Worm (Caenorhabditis elegans) whole organism, young adult: ENCODE data around the gene Y22D7AL.9.

Source experiments
- B0035.1 ChIP-seq: sonication (generic microtip); optimal IDR thresholded peaks from 2 replicates; lab custom pipeline; 2016; ENCODE audit warnings: missing genetic modification characterization, mild to moderate bottlenecking, missing compliant biosample characterization, missing genotype, missing genetic modification reagents
- C17E4.6 ChIP-seq: fragments of 200-800 bp; sonication (Bioruptor generic); IDR thresholded peaks from 2 replicates; pipeline ENCODE4 v1.3.6; 2022; ENCODE audit warnings: missing genetic modification reagents, missing genetic modification characterization, missing compliant biosample characterization
- F10E7.11 ChIP-seq: sonication (generic microtip); optimal IDR thresholded peaks from 2 replicates; lab custom pipeline; 2017; ENCODE audit warnings: mild to moderate bottlenecking, missing genetic modification characterization, moderate library complexity, missing compliant biosample characterization
- F22D6.2 ChIP-seq: sonication (generic microtip); optimal IDR thresholded peaks from 2 replicates; lab custom pipeline; 2016; ENCODE audit warnings: mild to moderate bottlenecking, missing genetic modification characterization, missing compliant biosample characterization
- F23B12.7 ChIP-seq: sonication (generic microtip); optimal IDR thresholded peaks from 2 replicates; lab custom pipeline; 2017; ENCODE audit warnings: missing genetic modification characterization, mild to moderate bottlenecking, missing compliant biosample characterization, antibody characterized with exemption, moderate library complexity; ENCODE audit not compliant: insufficient read depth
- F39B2.1 ChIP-seq: fragments of 200-800 bp; sonication (Bioruptor generic); IDR thresholded peaks from 2 replicates; pipeline ENCODE4 v1.3.6; 2022; ENCODE audit warnings: missing genetic modification reagents, missing genetic modification characterization, missing compliant biosample characterization
- F52B5.7 ChIP-seq: sonication (generic microtip); optimal IDR thresholded peaks from 2 replicates; lab custom pipeline; 2016; ENCODE audit warnings: mild to moderate bottlenecking, missing genetic modification characterization, missing compliant biosample characterization
- F55B11.4 ChIP-seq: sonication (generic microtip); optimal IDR thresholded peaks from 2 replicates; lab custom pipeline; 2016; ENCODE audit warnings: missing compliant biosample characterization, missing genetic modification characterization, borderline replicate concordance; ENCODE audit not compliant: insufficient read depth
- F57A8.1 ChIP-seq: fragments of 200-800 bp; sonication (Bioruptor generic); optimal IDR thresholded peaks from 2 replicates; lab custom pipeline; 2018; ENCODE audit warnings: mild to moderate bottlenecking, missing genetic modification characterization, moderate library complexity, missing compliant biosample characterization
- K11D2.4 ChIP-seq: fragments of 200-800 bp; sonication (Bioruptor generic); IDR thresholded peaks from 2 replicates; pipeline ENCODE4 v1.3.6; 2022; ENCODE audit warnings: missing genetic modification reagents, missing genetic modification characterization, missing compliant biosample characterization
- T07F8.4 ChIP-seq: sonication (generic microtip); optimal IDR thresholded peaks from 2 replicates; lab custom pipeline; 2016; ENCODE audit warnings: mild to moderate bottlenecking, missing genetic modification characterization, moderate library complexity, missing compliant biosample characterization
- T26A5.8 ChIP-seq: sonication (generic microtip); optimal IDR thresholded peaks from 2 replicates; lab custom pipeline; 2016; ENCODE audit warnings: missing genetic modification characterization, missing compliant biosample characterization
- Y53F4B.3 ChIP-seq: fragments of 200-800 bp; sonication (Bioruptor generic); IDR thresholded peaks from 2 replicates; pipeline ENCODE4 v1.3.6; 2022; ENCODE audit warnings: missing genetic modification reagents, missing genetic modification characterization, missing compliant biosample characterization
- Y53G8AR.9 ChIP-seq: fragments of 200-800 bp; sonication (Bioruptor generic); conservative IDR thresholded peaks from 2 replicates; pipeline ENCODE4 v1.3.6; 2022; ENCODE audit warnings: missing genetic modification reagents, missing genetic modification characterization, missing compliant biosample characterization
- Y56A3A.18 ChIP-seq: fragments of 200-800 bp; sonication (Bioruptor generic); IDR thresholded peaks from 2 replicates; pipeline ENCODE4 v1.3.6; 2022; ENCODE audit warnings: missing genetic modification reagents, missing genetic modification characterization, missing compliant biosample characterization
- Y95B8A.8 ChIP-seq: fragments of 200-800 bp; sonication (Bioruptor generic); IDR thresholded peaks from 2 replicates; pipeline ENCODE4 v1.3.6; 2022; ENCODE audit warnings: missing genetic modification reagents, missing genetic modification characterization, missing compliant biosample characterization
- attf-3 ChIP-seq: fragments of 200-800 bp; sonication (Bioruptor generic); conservative IDR thresholded peaks from 2 replicates; pipeline ENCODE4 v1.3.6; 2022; ENCODE audit warnings: missing genetic modification reagents, missing genetic modification characterization, missing compliant biosample characterization
- ccch-3 ChIP-seq: fragments of 200-800 bp; sonication (Bioruptor generic); optimal IDR thresholded peaks from 2 replicates; lab custom pipeline; 2018; ENCODE audit warnings: mild to moderate bottlenecking, missing genetic modification characterization, missing compliant biosample characterization
- ceh-100 ChIP-seq: fragments of 200-800 bp; sonication (Bioruptor generic); IDR thresholded peaks from 2 replicates; pipeline ENCODE4 v1.3.6; 2022; ENCODE audit warnings: missing genetic modification reagents, missing genetic modification characterization, missing compliant biosample characterization
- ceh-40 ChIP-seq: fragments of 200-800 bp; sonication (Bioruptor generic); IDR thresholded peaks from 2 replicates; pipeline ENCODE4 v1.3.6; 2022; ENCODE audit warnings: missing genetic modification characterization, missing compliant biosample characterization
- ceh-91 ChIP-seq: fragments of 200-800 bp; sonication (Bioruptor generic); IDR thresholded peaks from 2 replicates; pipeline ENCODE4 v1.3.6; 2022; ENCODE audit warnings: missing genetic modification reagents, missing genetic modification characterization, missing compliant biosample characterization
- dox-1 ChIP-seq: fragments of 200-800 bp; sonication (Bioruptor generic); IDR thresholded peaks from 2 replicates; pipeline ENCODE4 v1.3.6; 2022; ENCODE audit warnings: missing genetic modification reagents, missing genetic modification characterization, missing compliant biosample characterization
- dpl-1 ChIP-seq: fragments of 150-350 bp; optimal IDR thresholded peaks from 2 replicates; lab custom pipeline; 2014; ENCODE audit warnings: missing biosample characterization, missing genetic modification reagents, missing genetic modification characterization
- egl-18 ChIP-seq: fragments of 200-800 bp; sonication (Bioruptor generic); IDR thresholded peaks from 2 replicates; pipeline ENCODE4 v1.3.6; 2022; ENCODE audit warnings: missing genetic modification reagents, missing genetic modification characterization, missing compliant biosample characterization
- him-1 ChIP-seq: sonication (generic microtip); optimal IDR thresholded peaks from 2 replicates; lab custom pipeline; 2016; ENCODE audit warnings: missing genotype, missing genetic modification reagents, missing genetic modification characterization, missing compliant biosample characterization
- hlh-12 ChIP-seq: sonication (generic microtip); optimal IDR thresholded peaks from 2 replicates; lab custom pipeline; 2016; ENCODE audit warnings: missing genetic modification characterization, missing compliant biosample characterization
- hlh-26 ChIP-seq: fragments of 200-800 bp; sonication (Bioruptor generic); conservative IDR thresholded peaks from 2 replicates; pipeline ENCODE4 v1.3.6; 2022; ENCODE audit warnings: missing genetic modification reagents, missing genetic modification characterization, missing compliant biosample characterization
- hrde-1 ChIP-seq: sonication (generic microtip); optimal IDR thresholded peaks from 2 replicates; lab custom pipeline; 2016; ENCODE audit warnings: missing genetic modification characterization, mild to moderate bottlenecking, missing compliant biosample characterization, moderate library complexity, missing genotype, missing genetic modification reagents, borderline replicate concordance
- lag-1 ChIP-seq: fragments of 200-800 bp; sonication (Bioruptor generic); IDR thresholded peaks from 2 replicates; pipeline ENCODE4 v1.3.6; 2022; ENCODE audit warnings: missing genetic modification reagents, missing genetic modification characterization, missing compliant biosample characterization
- let-607 ChIP-seq, 2 experiments: fragments of 200-800 bp in 1 of 2; sonication (Bioruptor generic) in 1 of 2; sonication (generic microtip) in 1 of 2; optimal IDR thresholded peaks; 2 replicates each; lab custom pipeline; 2016 to 2018; ENCODE audit warnings: mild to moderate bottlenecking in 2 of 2, missing compliant biosample characterization in 2 of 2, missing genetic modification characterization in 2 of 2, moderate library complexity in 2 of 2, missing genotype in 1 of 2
- lin-54 ChIP-seq: fragments of 200-800 bp; sonication (Bioruptor generic); optimal IDR thresholded peaks from 2 replicates; lab custom pipeline; 2018; ENCODE audit warnings: mild to moderate bottlenecking, missing genetic modification characterization, missing compliant biosample characterization
- lir-1 ChIP-seq: fragments of 200-800 bp; sonication (Bioruptor generic); conservative IDR thresholded peaks from 2 replicates; pipeline ENCODE4 v1.3.6; 2022; ENCODE audit warnings: missing genetic modification reagents, missing genetic modification characterization, missing compliant biosample characterization
- madf-10 ChIP-seq: sonication (generic microtip); optimal IDR thresholded peaks from 2 replicates; lab custom pipeline; 2016; ENCODE audit warnings: mild to moderate bottlenecking, missing genetic modification characterization, missing compliant biosample characterization
- mcd-1 ChIP-seq: fragments of 200-800 bp; sonication (Bioruptor generic); IDR thresholded peaks from 2 replicates; pipeline ENCODE4 v1.3.6; 2022; ENCODE audit warnings: missing genetic modification reagents, missing genetic modification characterization, missing compliant biosample characterization
- nfya-2 ChIP-seq: fragments of 200-800 bp; sonication (Bioruptor generic); IDR thresholded peaks from 2 replicates; pipeline ENCODE4 v1.3.6; 2022; ENCODE audit warnings: missing genetic modification reagents, missing genetic modification characterization, missing compliant biosample characterization
- nhr-179 ChIP-seq: sonication (generic microtip); optimal IDR thresholded peaks from 2 replicates; lab custom pipeline; 2016; ENCODE audit warnings: mild to moderate bottlenecking, missing genetic modification characterization, missing compliant biosample characterization
- pbrm-1 ChIP-seq: fragments of 200-800 bp; sonication (Bioruptor generic); IDR thresholded peaks from 2 replicates; pipeline ENCODE4 v1.3.6; 2022; ENCODE audit warnings: missing genetic modification reagents, missing genetic modification characterization, missing compliant biosample characterization
- rpc-1 ChIP-seq, 2 experiments: fragments of 150-350 bp in 1 of 2; sonication (generic microtip) in 1 of 2; optimal IDR thresholded peaks; 2 replicates each; lab custom pipeline; 2014 to 2018; ENCODE audit warnings: missing biosample characterization in 1 of 2, missing genetic modification characterization in 1 of 2, missing genetic modification reagents in 1 of 2, missing genotype in 1 of 2
- sdz-38 ChIP-seq: sonication (generic microtip); optimal IDR thresholded peaks from 2 replicates; lab custom pipeline; 2016; ENCODE audit warnings: missing genotype, missing genetic modification characterization, missing compliant biosample characterization
- snpc-3.4 ChIP-seq: sonication (generic microtip); optimal IDR thresholded peaks from 2 replicates; lab custom pipeline; 2017; ENCODE audit warnings: missing genetic modification characterization, mild to moderate bottlenecking, missing compliant biosample characterization, antibody characterized with exemption, moderate library complexity, missing genotype, missing genetic modification reagents
- somi-1 ChIP-seq: fragments of 200-800 bp; sonication (Bioruptor generic); optimal IDR thresholded peaks from 2 replicates; lab custom pipeline; 2018; ENCODE audit warnings: mild to moderate bottlenecking, missing genetic modification characterization, missing compliant biosample characterization
- tlf-1 ChIP-seq: fragments of 200-800 bp; sonication (Bioruptor generic); optimal IDR thresholded peaks from 2 replicates; lab custom pipeline; 2018; ENCODE audit warnings: mild to moderate bottlenecking, missing genetic modification characterization, missing compliant biosample characterization
- unc-130 ChIP-seq: sonication (generic microtip); optimal IDR thresholded peaks from 2 replicates; lab custom pipeline; 2016; ENCODE audit warnings: missing genetic modification reagents, missing genetic modification characterization, missing compliant biosample characterization
- unc-62 ChIP-seq: fragments of 150-350 bp; optimal IDR thresholded peaks from 2 replicates; lab custom pipeline; 2014; ENCODE audit warnings: missing biosample characterization, missing genetic modification reagents, missing genetic modification characterization
- ztf-18 ChIP-seq: sonication (generic microtip); optimal IDR thresholded peaks from 2 replicates; lab custom pipeline; 2016; ENCODE audit warnings: missing genotype, mild to moderate bottlenecking, missing genetic modification characterization, missing compliant biosample characterization
- ztf-25 ChIP-seq: fragments of 200-800 bp; sonication (Bioruptor generic); IDR thresholded peaks from 2 replicates; pipeline ENCODE4 v1.3.6; 2022; ENCODE audit warnings: missing genetic modification reagents, missing genetic modification characterization, missing compliant biosample characterization
- ztf-26 ChIP-seq: sonication (generic microtip); optimal IDR thresholded peaks from 2 replicates; lab custom pipeline; 2017; ENCODE audit warnings: missing genetic modification characterization, missing compliant biosample characterization
- ztf-28 ChIP-seq: fragments of 200-800 bp; sonication (Bioruptor generic); IDR thresholded peaks from 2 replicates; pipeline ENCODE4 v1.3.6; 2022; ENCODE audit warnings: missing genetic modification reagents, missing genetic modification characterization, missing compliant biosample characterization
- ztf-3 ChIP-seq: fragments of 200-800 bp; sonication (Bioruptor generic); optimal IDR thresholded peaks from 2 replicates; lab custom pipeline; 2018; ENCODE audit warnings: mild to moderate bottlenecking, missing genetic modification characterization, missing compliant biosample characterization

Y22D7AL.9 gene

ce11 chrIII:1603776-1604175 is 10.1 kb downstream of the Y22D7AL.9 start:
- no peak for TF ChIP-seq dpl-1 (GFP tag; lab: Kevin White, UChicago)
- no peak for TF ChIP-seq Y56A3A.18 (GFP tag; lab: Robert Waterston, UW)
- no peak for TF ChIP-seq nfya-2 (GFP tag; lab: Robert Waterston, UW)
- no peak for TF ChIP-seq ceh-100
- TF ChIP-seq attf-3 (GFP tag; lab: Robert Waterston, UW), result no peak
- no peak for TF ChIP-seq hrde-1 (tag; lab: Kevin White, UChicago)
- TF ChIP-seq lir-1 (GFP tag; lab: Robert Waterston, UW), result no peak
- no peak for TF ChIP-seq madf-10 (tag; lab: Kevin White, UChicago)
- no peak for TF ChIP-seq unc-62
- no peak for TF ChIP-seq hlh-12
- no peak for TF ChIP-seq F39B2.1 (GFP tag; lab: Robert Waterston, UW)
- no peak for TF ChIP-seq F52B5.7
- TF ChIP-seq ztf-18, result no peak
- TF ChIP-seq Y95B8A.8 (GFP tag; lab: Robert Waterston, UW), result no peak
- TF ChIP-seq ztf-26, result no peak
- TF ChIP-seq T26A5.8 (tag; lab: Kevin White, UChicago), result no peak
- TF ChIP-seq F10E7.11, result no peak
- peak; percentile 50; the same call in 1 of the 2 replicates for TF ChIP-seq ceh-40 (GFP tag; lab: Robert Waterston, UW)
- no peak for TF ChIP-seq pbrm-1
- no peak for TF ChIP-seq dox-1 (GFP tag; lab: Robert Waterston, UW)
- TF ChIP-seq egl-18 (GFP tag; lab: Robert Waterston, UW), result no peak
- TF ChIP-seq hlh-26 (GFP tag; lab: Robert Waterston, UW), result no peak
- no peak for TF ChIP-seq him-1 (tag; lab: Kevin White, UChicago)
- no peak for TF ChIP-seq let-607 (tag; optimal IDR thresholded peaks at IDR 0.05; lab: Kevin White, UChicago)
- no peak for TF ChIP-seq ceh-91 (GFP tag; lab: Robert Waterston, UW)
- 0 out of 2 replicates have a peak, but pooled peaks have one; percentile 37 for TF ChIP-seq ztf-28 (GFP tag; lab: Robert Waterston, UW)
- no peak for TF ChIP-seq tlf-1
- peak; percentile 59 for TF ChIP-seq rpc-1 (optimal IDR thresholded peaks at IDR 0.05; lab: Kevin White, UChicago)
- peak; percentile 71 for TF ChIP-seq rpc-1 (tag; optimal IDR thresholded peaks at IDR 0.05; lab: Kevin White, UChicago)
- no peak for TF ChIP-seq snpc-3.4 (tag; lab: Kevin White, UChicago)
- TF ChIP-seq somi-1, result no peak
- no peak for TF ChIP-seq Y53F4B.3 (GFP tag; lab: Robert Waterston, UW)
- TF ChIP-seq nhr-179 (tag; lab: Kevin White, UChicago), result no peak
- TF ChIP-seq F55B11.4, result no peak
- peak; percentile 7 for TF ChIP-seq lin-54
- TF ChIP-seq ztf-3 (GFP tag; lab: Kevin White, UChicago), result no peak
- no peak for TF ChIP-seq T07F8.4 (tag; lab: Kevin White, UChicago)
- no peak for TF ChIP-seq Y53G8AR.9 (GFP tag; lab: Robert Waterston, UW)
- no peak for TF ChIP-seq B0035.1 (tag; lab: Kevin White, UChicago)
- TF ChIP-seq ztf-25 (GFP tag; lab: Robert Waterston, UW), result 0 out of 2 replicates have a peak, but pooled peaks have one; percentile 10
- TF ChIP-seq F22D6.2 (tag; lab: Kevin White, UChicago), result no peak
- no peak for TF ChIP-seq lag-1 (GFP tag; lab: Robert Waterston, UW)
- no peak for TF ChIP-seq sdz-38 (tag; lab: Kevin White, UChicago)
- no peak for TF ChIP-seq unc-130
- TF ChIP-seq K11D2.4, result no peak
- TF ChIP-seq F57A8.1 (GFP tag; lab: Kevin White, UChicago), result no peak
- TF ChIP-seq ccch-3 (GFP tag; lab: Kevin White, UChicago), result no peak
- TF ChIP-seq C17E4.6 (GFP tag; lab: Robert Waterston, UW), result no peak
- TF ChIP-seq mcd-1 (GFP tag; lab: Robert Waterston, UW), result no peak
- no peak for TF ChIP-seq F23B12.7 (tag; lab: Kevin White, UChicago)
